Fruit fly (Drosophila melanogaster) whole organism, embryonic: ENCODE measurements around the gene Pi3K21B.

ENCODE experiments used
- Adf1 ChIP-seq: fragments of 200-800 bp; sonication (Bioruptor generic); IDR thresholded peaks from 2 replicates; pipeline ENCODE4 v1.3.6; 2022; ENCODE audit warnings: missing biosample characterization, missing genetic modification characterization
- Atf3 ChIP-seq: fragments of 200-800 bp; sonication (Bioruptor generic); optimal IDR thresholded peaks from 3 replicates; lab custom pipeline; 2016; ENCODE audit warnings: missing biosample characterization, missing genetic modification characterization
- B-H1 ChIP-seq: fragments of 200-800 bp; sonication (Bioruptor generic); IDR thresholded peaks from 3 replicates; pipeline ENCODE4 v1.3.6; 2022; ENCODE audit warnings: missing biosample characterization, missing genetic modification characterization
- CG10147 ChIP-seq: fragments of 200-800 bp; sonication (Bioruptor generic); optimal IDR thresholded peaks from 2 replicates; lab custom pipeline; 2019; ENCODE audit warnings: missing biosample characterization, mild to moderate bottlenecking, missing genetic modification characterization, moderate library complexity
- CG10959 ChIP-seq: fragments of 200-800 bp; sonication (Bioruptor generic); IDR thresholded peaks from 2 replicates; pipeline ENCODE4 v1.3.6; 2022; ENCODE audit warnings: missing biosample characterization, missing genetic modification characterization
- CG11504 ChIP-seq: fragments of 200-800 bp; sonication (Bioruptor generic); optimal IDR thresholded peaks from 3 replicates; lab custom pipeline; 2019; ENCODE audit warnings: missing biosample characterization, mild to moderate bottlenecking, missing genetic modification characterization, moderate library complexity
- CG11695 ChIP-seq: fragments of 200-800 bp; sonication (Bioruptor generic); IDR thresholded peaks from 3 replicates; pipeline ENCODE4 v1.3.6; 2022; ENCODE audit warnings: missing biosample characterization, missing genetic modification characterization
- CG11696 ChIP-seq: fragments of 200-800 bp; sonication (Bioruptor generic); IDR thresholded peaks from 2 replicates; pipeline ENCODE4 v1.3.6; 2022; ENCODE audit warnings: missing biosample characterization, missing genetic modification characterization
- CG17912 ChIP-seq: fragments of 200-800 bp; sonication (Bioruptor generic); optimal IDR thresholded peaks from 2 replicates; lab custom pipeline; 2018; ENCODE audit warnings: missing biosample characterization, mild to moderate bottlenecking, missing genetic modification characterization
- CG18476 ChIP-seq: fragments of 200-800 bp; sonication (Bioruptor generic); optimal IDR thresholded peaks from 2 replicates; lab custom pipeline; 2016; ENCODE audit warnings: missing biosample characterization, mild to moderate bottlenecking, missing genetic modification characterization
- CG2116 ChIP-seq: fragments of 200-800 bp; sonication (Bioruptor generic); optimal IDR thresholded peaks from 3 replicates; lab custom pipeline; 2018; ENCODE audit warnings: missing biosample characterization, mild to moderate bottlenecking, missing genetic modification characterization
- CG2129 ChIP-seq: fragments of 200-800 bp; sonication (Bioruptor generic); IDR thresholded peaks from 2 replicates; pipeline ENCODE4 v1.3.6; 2022; ENCODE audit warnings: missing biosample characterization, missing genetic modification characterization; ENCODE audit not compliant: partially characterized antibody
- CG2202 ChIP-seq: fragments of 200-800 bp; sonication (Bioruptor generic); optimal IDR thresholded peaks from 2 replicates; lab custom pipeline; 2018; ENCODE audit warnings: missing biosample characterization, mild to moderate bottlenecking, missing genetic modification characterization
- CG30431 ChIP-seq: fragments of 200-800 bp; sonication (Bioruptor generic); optimal IDR thresholded peaks from 2 replicates; lab custom pipeline; 2017; ENCODE audit warnings: missing biosample characterization, missing genetic modification characterization
- CG6254 ChIP-seq: fragments of 200-800 bp; sonication (Bioruptor generic); optimal IDR thresholded peaks from 3 replicates; lab custom pipeline; 2017; ENCODE audit warnings: mild to moderate bottlenecking, missing biosample characterization, missing genetic modification reagents, missing genetic modification characterization
- CG7372 ChIP-seq: fragments of 200-800 bp; sonication (Bioruptor generic); IDR thresholded peaks from 2 replicates; pipeline ENCODE4 v1.3.6; 2022; ENCODE audit warnings: missing biosample characterization, missing genetic modification characterization
- CG7556 ChIP-seq: fragments of 200-800 bp; sonication (Bioruptor generic); optimal IDR thresholded peaks from 2 replicates; lab custom pipeline; 2017; ENCODE audit warnings: missing biosample characterization, mild to moderate bottlenecking, missing genetic modification characterization
- CG7745 ChIP-seq: fragments of 200-800 bp; sonication (Bioruptor generic); optimal IDR thresholded peaks from 2 replicates; lab custom pipeline; 2018; ENCODE audit warnings: missing biosample characterization, mild to moderate bottlenecking, missing genetic modification characterization, moderate library complexity
- CG7963 ChIP-seq: fragments of 200-800 bp; sonication (Bioruptor generic); IDR thresholded peaks from 3 replicates; pipeline ENCODE4 v1.3.6; 2022; ENCODE audit warnings: missing biosample characterization, missing genetic modification characterization; ENCODE audit not compliant: partially characterized antibody
- CG7987 ChIP-seq: fragments of 200-800 bp; sonication (Bioruptor generic); optimal IDR thresholded peaks from 2 replicates; lab custom pipeline; 2018; ENCODE audit warnings: missing biosample characterization, mild to moderate bottlenecking, missing genetic modification characterization, moderate library complexity
- CG8089 ChIP-seq: fragments of 200-800 bp; sonication (Bioruptor generic); optimal IDR thresholded peaks from 3 replicates; lab custom pipeline; 2016; ENCODE audit warnings: missing biosample characterization, missing genetic modification characterization
- CG8388 ChIP-seq: fragments of 200-800 bp; sonication (Bioruptor generic); optimal IDR thresholded peaks from 2 replicates; lab custom pipeline; 2019; ENCODE audit warnings: missing biosample characterization, mild to moderate bottlenecking, missing genetic modification characterization, moderate library complexity
- CG9609 ChIP-seq: fragments of 200-800 bp; sonication (Bioruptor generic); optimal IDR thresholded peaks from 3 replicates; lab custom pipeline; 2016; ENCODE audit warnings: missing biosample characterization, missing genetic modification characterization
- D19B ChIP-seq: fragments of 200-800 bp; sonication (Bioruptor generic); optimal IDR thresholded peaks from 2 replicates; lab custom pipeline; 2017; ENCODE audit warnings: missing biosample characterization, mild to moderate bottlenecking, missing genetic modification characterization
- Deaf1 ChIP-seq: fragments of 200-800 bp; optimal IDR thresholded peaks from 3 replicates; lab custom pipeline; 2019; ENCODE audit warnings: missing biosample characterization, mild to moderate bottlenecking, missing genetic modification characterization, moderate library complexity
- Fer1 ChIP-seq: fragments of 200-800 bp; sonication (Bioruptor generic); optimal IDR thresholded peaks from 2 replicates; lab custom pipeline; 2017; ENCODE audit warnings: missing biosample characterization, mild to moderate bottlenecking, missing genetic modification characterization
- H2.0 ChIP-seq: fragments of 200-800 bp; sonication (Bioruptor generic); IDR thresholded peaks from 2 replicates; pipeline ENCODE4 v1.3.6; 2022; ENCODE audit warnings: missing biosample characterization, missing genetic modification characterization
- HmgD ChIP-seq: fragments of 200-800 bp; sonication (Bioruptor generic); optimal IDR thresholded peaks from 3 replicates; lab custom pipeline; 2016; ENCODE audit warnings: missing biosample characterization, missing genetic modification characterization
- Hr39 ChIP-seq: fragments of >200 bp; optimal IDR thresholded peaks from 2 replicates; lab custom pipeline; 2017
- MTF-1 ChIP-seq: fragments of 200-800 bp; sonication (Bioruptor generic); optimal IDR thresholded peaks from 2 replicates; lab custom pipeline; 2018; ENCODE audit warnings: missing biosample characterization, mild to moderate bottlenecking, missing genetic modification characterization, borderline replicate concordance
- abd-A ChIP-seq: fragments of 200-800 bp; sonication (Bioruptor generic); optimal IDR thresholded peaks from 3 replicates; lab custom pipeline; 2019; ENCODE audit warnings: missing biosample characterization, mild to moderate bottlenecking, missing genetic modification characterization, moderate library complexity
- ara ChIP-seq: fragments of 200-800 bp; sonication (Bioruptor generic); IDR thresholded peaks from 2 replicates; pipeline ENCODE4 v1.3.6; 2022; ENCODE audit warnings: missing biosample characterization, missing genetic modification characterization
- dimm ChIP-seq: fragments of 200-800 bp; sonication (Bioruptor generic); IDR thresholded peaks from 2 replicates; pipeline ENCODE4 v1.3.6; 2022; ENCODE audit warnings: missing biosample characterization, missing genetic modification characterization
- dmrt99B ChIP-seq: fragments of 200-800 bp; sonication (Bioruptor generic); optimal IDR thresholded peaks from 2 replicates; lab custom pipeline; 2018; ENCODE audit warnings: missing biosample characterization, mild to moderate bottlenecking, missing genetic modification characterization, moderate library complexity
- fd64A ChIP-seq: fragments of 200-800 bp; sonication (Bioruptor generic); optimal IDR thresholded peaks from 3 replicates; lab custom pipeline; 2018; ENCODE audit warnings: missing biosample characterization, mild to moderate bottlenecking, missing genetic modification characterization
- fd96Cb ChIP-seq: fragments of 200-800 bp; sonication (Bioruptor generic); optimal IDR thresholded peaks from 2 replicates; lab custom pipeline; 2018; ENCODE audit warnings: missing biosample characterization, mild to moderate bottlenecking, missing genetic modification characterization, moderate library complexity
- gfzf ChIP-seq: fragments of 200-800 bp; sonication (Bioruptor generic); optimal IDR thresholded peaks from 2 replicates; lab custom pipeline; 2016; ENCODE audit warnings: missing biosample characterization, mild to moderate bottlenecking, missing genetic modification characterization, moderate library complexity
- hbn ChIP-seq: fragments of 200-800 bp; sonication (Bioruptor generic); IDR thresholded peaks from 2 replicates; pipeline ENCODE4 v1.3.6; 2022; ENCODE audit warnings: missing biosample characterization, missing genetic modification characterization; ENCODE audit not compliant: partially characterized antibody
- jigr1 ChIP-seq: fragments of 200-800 bp; sonication (Bioruptor generic); IDR thresholded peaks from 3 replicates; pipeline ENCODE4 v1.3.6; 2022; ENCODE audit warnings: missing biosample characterization, missing genetic modification characterization
- p53 ChIP-seq: fragments of 200-800 bp; sonication (Bioruptor generic); optimal IDR thresholded peaks from 2 replicates; lab custom pipeline; 2016; ENCODE audit warnings: missing biosample characterization, missing genetic modification characterization
- pan ChIP-seq, 4 experiments: fragments of >200 bp in 3 of 4; fragments of 200-800 bp in 1 of 4; sonication (Bioruptor generic) in 1 of 4; optimal IDR thresholded peaks in 3 of 4; IDR thresholded peaks in 1 of 4; 2 replicates each; pipeline versions ENCODE4 v1.3.6 to Lab custom; 2017 to 2022; ENCODE audit warnings: missing biosample characterization in 2 of 4, missing genetic modification characterization in 2 of 4, mixed read lengths in 1 of 4
- phol ChIP-seq: fragments of 200-800 bp; sonication (Bioruptor generic); optimal IDR thresholded peaks from 3 replicates; lab custom pipeline; 2018; ENCODE audit warnings: missing biosample characterization, mild to moderate bottlenecking, missing genetic modification characterization, moderate library complexity
- prd ChIP-seq, 3 experiments: fragments of >200 bp in 2 of 3; fragments of 200-800 bp in 1 of 3; sonication (Bioruptor generic) in 1 of 3; optimal IDR thresholded peaks in 2 of 3; IDR thresholded peaks in 1 of 3; 2 replicates in 2 of 3; 3 replicates in 1 of 3; pipeline versions ENCODE4 v1.3.6 to Lab custom; 2017 to 2022; ENCODE audit warnings: missing biosample characterization in 1 of 3, missing genetic modification characterization in 1 of 3
- sima ChIP-seq: fragments of 200-800 bp; sonication (Bioruptor generic); optimal IDR thresholded peaks from 2 replicates; lab custom pipeline; 2016; ENCODE audit warnings: missing biosample characterization, missing genetic modification characterization
- tgo ChIP-seq: fragments of 200-800 bp; sonication (Bioruptor generic); IDR thresholded peaks from 3 replicates; pipeline ENCODE4 v1.3.6; 2022; ENCODE audit warnings: missing biosample characterization, missing genetic modification characterization
- ttk ChIP-seq: fragments of 200-800 bp; sonication (Bioruptor generic); IDR thresholded peaks from 2 replicates; pipeline ENCODE4 v2.1.2; 2022; ENCODE audit warnings: missing biosample characterization, missing genetic modification characterization
- wor ChIP-seq: fragments of 200-800 bp; sonication (Bioruptor generic); IDR thresholded peaks from 2 replicates; pipeline ENCODE4 v1.3.6; 2022; ENCODE audit warnings: missing biosample characterization, missing genetic modification characterization

Gene Pi3K21B

DNA sequence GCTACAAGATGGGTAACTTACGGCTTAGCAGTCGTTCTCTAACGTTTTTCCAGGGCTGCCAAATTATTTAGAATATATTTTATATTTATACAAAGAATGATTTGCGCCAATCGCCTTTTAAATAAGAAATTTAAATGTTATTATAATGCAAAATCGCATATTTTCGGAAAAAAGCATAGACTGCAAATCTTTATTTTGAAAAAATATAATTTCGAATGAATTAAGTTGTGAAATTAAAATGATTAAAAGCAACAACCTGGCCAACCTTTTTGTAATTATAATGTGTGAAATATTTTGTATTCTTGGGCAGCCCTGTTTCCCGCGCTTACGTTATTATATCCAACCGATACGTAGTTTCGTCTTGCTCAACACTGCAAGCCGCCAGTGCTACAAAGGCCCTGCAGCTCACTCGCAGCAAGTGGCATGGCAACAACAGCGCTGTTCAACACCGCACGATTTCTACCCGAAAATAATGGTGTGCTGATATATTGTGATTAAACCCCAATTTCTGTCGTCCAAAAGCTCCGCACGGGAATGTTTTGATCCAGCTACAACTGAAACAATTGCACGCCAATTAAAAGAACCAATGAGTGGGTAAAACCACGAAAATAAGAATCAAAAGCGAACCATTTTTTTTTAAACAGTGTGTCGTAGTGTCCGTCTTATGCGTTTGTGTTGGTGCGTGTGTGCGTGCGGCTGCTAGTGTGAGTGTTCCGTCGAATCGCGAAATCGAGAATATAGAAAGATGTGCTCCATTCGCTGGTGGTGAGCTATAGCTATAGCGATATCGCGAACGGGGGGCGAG, at the start of gene Pi3K21B:
Gene Pi3K21B, plus strand, starts transcription at position 401 of the 805 bp plus-strand sequence.
- peak; percentile 89 for TF ChIP-seq fd96Cb (tag; lab: Kevin White, UChicago)
- peak; percentile 87 for TF ChIP-seq HmgD (GFP tag; lab: Kevin White, UChicago)
- peak; percentile 86 for TF ChIP-seq dmrt99B (tag; lab: Kevin White, UChicago)
- TF ChIP-seq CG7372 (GFP tag; lab: Robert Waterston, UW): peak; percentile 80
- peak; percentile 62 for TF ChIP-seq CG2202 (tag; lab: Kevin White, UChicago)
- peak; percentile 25; the same call in 1 of the 2 replicates for TF ChIP-seq Adf1 (GFP tag; lab: Robert Waterston, UW)
- peak; percentile 74 for TF ChIP-seq B-H1 (GFP tag; lab: Robert Waterston, UW)
- peak; percentile 84 for TF ChIP-seq ttk (GFP tag; lab: Robert Waterston, UW)
- TF ChIP-seq H2.0 (GFP tag; lab: Robert Waterston, UW): peak; percentile 84
- TF ChIP-seq CG8089 (GFP tag; lab: Kevin White, UChicago): peak; percentile 88
- peak; percentile 92 for TF ChIP-seq CG9609
- peak; percentile 88 for TF ChIP-seq CG10147
- TF ChIP-seq CG10959 (GFP tag; lab: Robert Waterston, UW): peak; percentile 78
- TF ChIP-seq tgo (GFP tag; lab: Robert Waterston, UW): peak; percentile 84
- TF ChIP-seq Deaf1 (tag; lab: Kevin White, UChicago): peak; percentile 28
- TF ChIP-seq CG7987 (GFP tag; lab: Kevin White, UChicago): peak; percentile 67
- peak; percentile 79 for TF ChIP-seq CG18476 (GFP tag; lab: Kevin White, UChicago)
- TF ChIP-seq D19B (GFP tag; lab: Kevin White, UChicago): peak; percentile 68
- TF ChIP-seq p53 (GFP tag; lab: Kevin White, UChicago): peak; percentile 36
- TF ChIP-seq CG17912 (GFP tag; lab: Kevin White, UChicago): peak; percentile 78
- TF ChIP-seq Hr39 (lab: Kevin White, UChicago): no peak
- peak; percentile 80 for TF ChIP-seq CG8388 (GFP tag; lab: Kevin White, UChicago)
- no peak for TF ChIP-seq CG11696 (GFP tag; lab: Robert Waterston, UW)
- TF ChIP-seq abd-A (tag; lab: Kevin White, UChicago): peak; percentile 53
- TF ChIP-seq Atf3: peak; percentile 86
- peak; percentile 80 for TF ChIP-seq CG11695
- peak; percentile 72; the same call in 2 of the 3 replicates for TF ChIP-seq jigr1
- peak; percentile 93 for TF ChIP-seq phol
- peak; percentile 93 for TF ChIP-seq CG7556 (GFP tag; lab: Kevin White, UChicago)
- peak; percentile 64 for TF ChIP-seq dimm
- TF ChIP-seq sima: peak; percentile 36
- TF ChIP-seq CG2116 (GFP tag; lab: Kevin White, UChicago): peak; percentile 81
- peak; percentile 82 for TF ChIP-seq ara (GFP tag; lab: Robert Waterston, UW)
- peak; percentile 77 for TF ChIP-seq CG6254 (GFP tag; lab: Kevin White, UChicago)
- TF ChIP-seq Fer1 (GFP tag; lab: Kevin White, UChicago): peak; percentile 86
- TF ChIP-seq MTF-1: peak; percentile 35
- peak; percentile 88 for TF ChIP-seq CG11504 (tag; lab: Kevin White, UChicago)
- TF ChIP-seq CG7963 (GFP tag; lab: Robert Waterston, UW): 0 out of 3 replicates have a peak, but pooled peaks have one; percentile 24
- no peak for TF ChIP-seq CG7745 (tag; lab: Kevin White, UChicago)
- no peak for TF ChIP-seq prd (optimal IDR thresholded peaks at IDR 0.05; lab: Kevin White, UChicago)
- peak; percentile 87 for TF ChIP-seq prd (GFP tag; IDR thresholded peaks at IDR 0.05; lab: Robert Waterston, UW)
- TF ChIP-seq pan (optimal IDR thresholded peaks at IDR 0.05; lab: Kevin White, UChicago): no peak
- TF ChIP-seq pan (GFP tag; optimal IDR thresholded peaks at IDR 0.05 in 1 of 2, IDR thresholded peaks at IDR 0.05 in 1 of 2): peak in 1 of 2 experiments; percentile 75
- TF ChIP-seq hbn (GFP tag; lab: Robert Waterston, UW): no peak
- no peak for TF ChIP-seq fd64A
- TF ChIP-seq gfzf: peak; percentile 31
- peak; percentile 75 for TF ChIP-seq wor (GFP tag; lab: Robert Waterston, UW)
- TF ChIP-seq CG30431 (GFP tag; lab: Kevin White, UChicago): peak; percentile 79
- no peak for TF ChIP-seq CG2129 (GFP tag; lab: Robert Waterston, UW)
